Worm (Caenorhabditis elegans): Measurements from ENCODE around the gene rcd-1.

DNA sequence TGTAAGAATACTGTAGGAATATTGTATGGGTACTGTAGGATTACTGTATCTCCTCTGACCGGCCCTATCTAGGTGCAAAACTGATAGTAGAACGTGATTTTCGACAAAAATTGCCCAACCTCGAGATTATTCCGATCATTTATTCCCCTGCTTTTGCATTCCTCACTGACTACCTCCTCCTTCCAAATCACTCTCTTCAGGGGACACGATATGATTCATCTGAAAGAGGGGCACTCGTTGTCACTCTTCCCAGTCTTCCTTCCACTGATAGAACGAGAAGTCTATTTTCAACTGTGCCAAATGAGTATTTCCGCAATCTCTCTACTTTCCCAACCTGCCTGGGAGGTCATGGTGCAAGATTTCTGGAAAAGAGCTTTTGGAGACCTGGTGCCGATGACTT, 14.1 kb upstream of the rcd-1 start, which contains the start of gene F12E12.2:
- no peak for TF ChIP-seq lsy-2 (tag; optimal IDR thresholded peaks at IDR 0.05)
- no peak for TF ChIP-seq unc-62 (GFP tag; optimal IDR thresholded peaks at IDR 0.05)
- no peak for TF ChIP-seq ham-2 (GFP tag; optimal IDR thresholded peaks at IDR 0.05)
- TF ChIP-seq lin-13 (tag; optimal IDR thresholded peaks at IDR 0.05), result no peak
- no peak for TF ChIP-seq ztf-11 (tag; optimal IDR thresholded peaks at IDR 0.05)
- no peak for TF ChIP-seq snpc-4 (tag; optimal IDR thresholded peaks at IDR 0.05)
- TF ChIP-seq ceh-43 (GFP tag; optimal IDR thresholded peaks at IDR 0.05), result no peak
- TF ChIP-seq elt-1 (tag; optimal IDR thresholded peaks at IDR 0.05; ENCODE audit: borderline replicate concordance, insufficient read depth), result no peak
- TF ChIP-seq nhr-12 (tag; optimal IDR thresholded peaks at IDR 0.05), result no peak
